Fruit fly (Drosophila melanogaster) S2 (cell line): ENCODE results near the gene CG8369.

Experiments
- CG8478 ChIP-seq: fragments of >200 bp; optimal IDR thresholded peaks from 2 replicates; lab custom pipeline; 2018
- CTCF ChIP-seq, 2 experiments: fragments of >200 bp; optimal IDR thresholded peaks; 2 replicates each; lab custom pipeline; 2018

dm6 chr3R:8853706-8854105, 31.9 kb downstream of the CG8369 start:
- TF ChIP-seq CG8478 (lab: Kevin White, UChicago) (no peak), CTCF (optimal IDR thresholded peaks at IDR 0.05; lab: Kevin White, UChicago) (no peak)
